Fruit fly (Drosophila melanogaster): Measurements from ENCODE around the gene Pvr.

Pvr gene

DNA sequence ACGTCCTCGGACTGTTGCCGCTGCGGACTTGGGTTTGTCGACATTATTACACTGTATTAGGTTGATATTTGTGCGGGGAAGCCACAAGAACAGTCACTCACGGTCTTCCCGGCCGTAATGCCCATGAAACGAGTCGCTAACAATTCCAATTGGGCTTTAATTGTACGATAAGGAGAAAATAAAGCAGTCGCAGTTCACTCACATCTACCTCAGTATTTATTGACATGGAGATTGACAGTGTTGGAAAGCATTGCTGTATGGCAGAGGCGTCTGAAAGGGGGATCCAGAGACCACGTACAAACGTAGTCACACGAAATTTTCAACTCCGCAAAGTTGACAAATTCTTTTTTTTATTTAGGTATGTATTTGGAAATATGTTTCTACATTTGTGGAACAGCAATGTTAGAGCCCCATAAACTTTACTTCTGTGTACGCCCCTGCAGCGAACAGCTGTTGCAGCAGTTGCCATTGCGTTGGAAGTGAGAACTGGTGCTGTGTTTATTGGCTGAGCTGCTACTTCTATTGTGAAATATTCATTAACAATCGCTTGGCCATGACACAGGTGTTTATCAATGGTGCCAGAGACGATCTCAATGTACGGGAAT lies 26.9 kb downstream of the Pvr start, which contains the start of the genes CG8372 and CG8360:
TSS of gene CG8372 (minus strand) at position 237 of the 605 bp plus-strand sequence.
TSS of gene CG8360 (plus strand) at position 294 of the 605 bp plus-strand sequence.
- TF ChIP-seq noc (tag; optimal IDR thresholded peaks at IDR 0.05) = peak; percentile 98

dm6 chr2L:8211070-8211469 lies 28.6 kb downstream of the Pvr start, which contains the start of gene Ssb-c31a:
Gene Ssb-c31a (plus strand): TSS chr2L:8211347.
- peak; percentile 67 for TF ChIP-seq noc (tag; optimal IDR thresholded peaks at IDR 0.05)

DNA sequence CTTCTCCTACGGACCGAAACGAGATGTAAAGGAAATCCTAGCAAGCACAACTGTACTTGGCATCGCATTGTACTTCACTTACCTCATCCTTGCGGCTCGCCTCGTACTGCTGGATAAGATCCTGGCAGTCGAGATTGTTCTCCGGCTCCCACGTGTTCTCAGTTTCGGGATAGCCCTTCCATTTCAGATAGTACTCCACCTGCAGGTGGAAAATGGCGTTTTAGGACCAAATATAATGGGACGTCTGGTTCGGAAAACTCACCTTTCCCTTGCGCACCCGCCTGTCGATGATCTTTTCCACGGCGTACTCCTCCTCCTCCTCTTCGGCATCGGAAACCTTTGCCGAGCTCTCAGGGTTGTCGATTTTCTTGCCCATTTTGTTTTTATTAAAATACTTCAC lies 29.2 kb downstream of the Pvr start:
- TF ChIP-seq noc (tag; optimal IDR thresholded peaks at IDR 0.05) = no peak

DNA sequence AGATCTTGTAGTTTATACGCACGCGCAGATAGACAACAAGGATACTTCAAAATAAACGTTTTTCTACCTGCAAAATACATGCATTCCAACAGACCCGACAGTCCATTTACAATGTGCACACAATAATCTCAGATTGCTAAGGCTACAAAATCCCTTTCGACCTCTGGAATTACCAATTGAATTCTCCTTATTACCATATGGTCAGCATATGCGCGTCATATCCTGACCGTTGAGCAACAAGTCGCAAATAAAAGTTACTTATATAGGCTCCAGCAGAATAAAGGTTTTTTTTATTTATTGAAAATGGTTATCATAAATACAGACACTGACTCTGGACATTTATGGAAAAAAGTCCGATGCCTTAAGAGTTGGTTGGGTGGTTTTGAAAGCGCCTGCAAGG lies 30.3 kb downstream of the Pvr start:
- TF ChIP-seq noc (tag; optimal IDR thresholded peaks at IDR 0.05) = no peak

dm6 chr2L:8205871-8206270 lies 33.8 kb downstream of the Pvr start, which contains the start of gene CG8419:
Gene CG8419 (plus strand): TSS chr2L:8206171.
- no peak for TF ChIP-seq noc (tag; optimal IDR thresholded peaks at IDR 0.05)

DNA sequence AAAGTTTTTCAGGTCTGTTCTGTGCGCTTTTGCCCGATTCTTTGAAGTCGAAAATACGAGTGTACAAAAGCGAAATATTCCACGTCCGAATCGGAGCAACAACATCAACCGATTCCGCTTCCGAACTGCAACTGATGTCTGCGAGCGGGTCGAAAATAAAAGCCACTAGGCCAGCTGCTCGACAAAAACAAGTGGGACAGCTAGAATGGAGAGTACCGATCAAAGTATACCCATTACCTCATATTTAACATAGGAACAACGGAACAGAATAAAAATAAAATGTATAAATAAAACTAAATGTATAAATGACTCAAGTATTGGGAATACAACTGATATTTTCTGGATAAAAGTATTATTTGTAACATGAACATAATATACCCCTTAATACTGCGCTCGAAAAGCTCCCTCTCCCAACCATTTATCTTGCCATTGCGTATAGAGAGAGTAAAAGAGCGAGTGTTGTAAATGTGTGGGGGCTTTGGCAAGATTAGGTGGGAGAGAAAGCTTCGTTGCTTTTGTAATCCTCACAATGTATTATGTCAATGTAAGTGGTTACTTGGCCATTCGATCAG lies 34.6 kb downstream of the Pvr start, which contains the start of gene SLC5A11:
TSS of gene SLC5A11 (minus strand) at position 137 of the 572 bp plus-strand sequence.
- peak; percentile 98 for TF ChIP-seq noc (tag; optimal IDR thresholded peaks at IDR 0.05)

dm6 chr2L:8204366-8204765 lies 35.3 kb downstream of the Pvr start:
- no peak for TF ChIP-seq noc (tag; optimal IDR thresholded peaks at IDR 0.05)

- peak; percentile 9 for TF ChIP-seq noc (tag; optimal IDR thresholded peaks at IDR 0.05)
Measured at dm6 chr2L:8203748-8204147, 35.9 kb downstream of the Pvr start.

dm6 chr2L:8202569-8202968 lies 37.1 kb downstream of the Pvr start:
- TF ChIP-seq noc (tag; optimal IDR thresholded peaks at IDR 0.05) = no peak

DNA sequence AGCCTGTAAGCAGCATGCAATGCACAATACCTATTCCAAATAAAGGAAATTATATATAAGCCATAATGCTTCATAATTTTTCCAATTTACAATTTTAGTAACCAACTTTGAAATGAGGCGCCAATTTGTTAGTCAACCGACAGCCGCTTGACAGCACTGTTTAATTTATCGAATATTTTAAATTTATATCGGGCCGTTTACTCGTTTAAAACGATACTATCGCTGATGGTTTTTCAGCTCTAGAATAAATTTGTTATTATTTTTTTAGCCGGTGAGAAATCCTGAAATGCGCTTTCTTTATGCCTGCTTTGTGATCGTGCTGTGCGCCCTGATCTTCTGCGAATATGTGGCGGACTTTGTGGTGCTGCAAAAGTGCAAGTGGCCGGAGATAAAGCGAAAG lies 40.9 kb downstream of the Pvr start, which contains the start of gene PGAP5:
TSS of gene PGAP5 (plus strand) at position 126 of the 400 bp plus-strand sequence.
- TF ChIP-seq noc (tag; optimal IDR thresholded peaks at IDR 0.05) = no peak

DNA sequence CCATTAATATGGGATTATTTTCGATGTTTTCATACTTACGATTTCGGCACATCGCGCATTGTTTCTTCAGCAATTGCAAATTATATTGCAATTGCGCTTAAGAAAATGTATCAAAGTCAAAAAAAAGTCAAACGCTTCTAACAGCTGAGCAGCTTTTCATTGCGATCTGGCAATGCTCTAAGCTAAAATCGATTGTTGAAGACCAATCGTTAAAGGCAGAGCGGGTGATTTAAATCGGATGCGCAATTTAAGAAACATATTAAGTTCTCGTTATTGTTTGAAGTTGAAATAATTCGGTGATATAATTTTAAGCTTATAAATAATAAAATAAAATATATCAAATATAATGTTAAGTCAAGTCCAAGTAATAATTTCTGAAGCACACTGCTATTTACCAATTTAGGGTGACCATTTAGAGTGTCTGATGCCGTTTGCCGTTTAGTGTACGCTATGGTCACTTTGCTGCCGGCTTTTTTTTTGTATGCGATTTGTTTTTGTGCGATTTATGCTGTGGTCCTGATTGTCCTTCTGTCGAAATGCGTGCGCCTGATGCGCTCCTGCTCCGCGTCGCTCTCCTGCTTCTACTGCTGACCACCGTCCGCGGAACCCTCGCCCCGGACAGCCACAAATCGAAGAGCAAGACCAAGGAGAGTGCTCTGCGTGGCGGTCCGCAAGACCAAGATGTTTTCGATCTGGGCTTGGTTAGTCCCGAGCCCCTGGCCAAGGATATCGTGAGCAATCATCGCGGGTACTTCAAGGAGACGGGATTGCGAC lies 42.7 kb downstream of the Pvr start, which contains the start of the genes CG8475 and CG8460:
TSS of gene CG8475 (minus strand) at position 162 of the 774 bp plus-strand sequence.
TSS of gene CG8460 (plus strand) at position 437 of the 774 bp plus-strand sequence.
- no peak for TF ChIP-seq noc (tag; optimal IDR thresholded peaks at IDR 0.05)

DNA sequence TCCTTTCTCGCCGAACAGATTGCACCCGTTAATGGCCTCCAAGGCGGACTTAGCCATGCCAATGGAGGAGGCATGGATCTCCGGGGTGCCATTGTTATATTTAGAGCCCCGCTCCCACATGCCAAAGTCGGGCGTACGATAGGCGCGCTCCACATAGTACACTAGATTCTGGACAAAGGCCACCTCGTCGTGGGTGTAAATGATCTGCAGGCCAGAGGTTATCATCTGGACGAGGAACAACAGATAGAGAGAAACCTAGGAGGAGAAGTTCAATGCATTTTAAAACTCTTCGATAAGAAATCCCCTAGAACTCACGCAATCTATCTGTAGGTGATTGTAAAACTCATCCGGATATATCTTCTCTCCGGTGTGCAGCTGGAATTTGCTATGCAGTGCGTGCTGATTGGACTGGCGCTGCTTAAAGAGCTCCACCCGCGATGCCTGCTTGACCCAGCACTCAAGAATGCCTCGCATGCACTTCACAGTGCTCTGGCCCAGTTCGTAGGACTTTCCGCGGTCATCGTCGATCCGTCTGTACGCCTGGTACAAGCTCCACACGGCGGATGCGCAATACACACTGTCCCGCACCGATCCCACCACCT lies 43.9 kb downstream of the Pvr start:
- TF ChIP-seq noc (tag; optimal IDR thresholded peaks at IDR 0.05) = no peak

DNA sequence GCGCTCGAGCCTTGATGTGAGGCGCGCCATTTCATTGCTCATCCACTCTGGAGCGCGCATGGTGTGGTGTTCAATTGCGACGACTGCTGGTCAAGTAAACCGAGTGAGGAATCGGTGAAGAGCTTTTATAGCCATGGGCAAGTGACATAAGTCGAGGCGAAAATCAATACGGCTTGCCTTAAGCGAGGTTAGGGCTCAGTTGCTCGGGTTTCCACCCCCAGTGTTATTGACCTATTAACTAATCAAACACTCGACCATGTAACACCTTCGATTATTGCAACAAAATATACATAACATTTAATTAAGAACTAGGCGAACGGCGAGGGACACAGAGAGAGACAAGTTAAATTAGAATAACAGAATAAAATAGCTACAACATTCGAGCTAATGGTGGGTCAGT lies 49.0 kb downstream of the Pvr start, which contains the start of gene CG34134:
TSS of gene CG34134 (minus strand) at position 101 of the 400 bp plus-strand sequence.
- TF ChIP-seq noc (tag; optimal IDR thresholded peaks at IDR 0.05) = no peak

DNA sequence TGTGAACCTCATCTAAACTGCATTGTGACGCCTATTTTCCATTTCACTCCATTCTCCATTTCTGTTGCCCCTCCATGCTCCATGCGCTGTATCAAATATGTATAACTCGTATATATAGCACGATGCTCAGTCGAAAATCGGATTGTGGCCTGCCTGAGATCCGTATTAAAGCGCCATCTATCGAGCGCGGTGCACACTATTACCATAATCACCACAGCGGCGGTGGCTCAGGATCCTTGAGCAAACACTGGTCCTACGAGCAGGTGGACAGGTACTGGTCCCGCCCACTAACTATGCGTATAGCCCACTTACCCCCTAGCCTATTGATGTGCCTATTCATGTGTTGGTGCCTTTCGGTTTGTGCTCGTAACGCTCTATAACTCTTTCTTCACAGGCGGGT lies 54.7 kb downstream of the Pvr start:
- TF ChIP-seq noc (tag; optimal IDR thresholded peaks at IDR 0.05) = no peak

DNA sequence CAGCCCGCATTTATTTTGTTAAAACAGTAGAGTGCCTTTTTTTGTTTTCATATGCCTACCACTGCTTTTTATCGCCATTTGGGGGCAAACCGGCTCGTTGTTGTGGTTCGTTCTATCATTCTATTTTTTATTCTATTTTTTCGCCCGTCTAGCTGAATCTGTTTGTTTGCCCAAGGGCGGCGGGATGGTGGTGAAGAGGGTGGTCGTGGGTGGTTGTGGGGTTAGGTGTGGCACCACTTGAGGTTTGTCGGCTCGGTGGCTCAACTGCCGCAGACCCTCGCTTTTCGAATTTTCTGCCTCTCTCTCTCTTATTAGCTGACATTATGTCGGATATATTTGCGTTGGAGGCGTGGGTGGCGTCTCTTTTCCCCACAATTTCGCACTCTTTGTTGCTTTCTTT lies 68.1 kb downstream of the Pvr start:
- no peak for TF ChIP-seq noc (tag; optimal IDR thresholded peaks at IDR 0.05)
